Worm (Caenorhabditis elegans): ENCODE data around the gene T03F6.6.

Gene T03F6.6

DNA sequence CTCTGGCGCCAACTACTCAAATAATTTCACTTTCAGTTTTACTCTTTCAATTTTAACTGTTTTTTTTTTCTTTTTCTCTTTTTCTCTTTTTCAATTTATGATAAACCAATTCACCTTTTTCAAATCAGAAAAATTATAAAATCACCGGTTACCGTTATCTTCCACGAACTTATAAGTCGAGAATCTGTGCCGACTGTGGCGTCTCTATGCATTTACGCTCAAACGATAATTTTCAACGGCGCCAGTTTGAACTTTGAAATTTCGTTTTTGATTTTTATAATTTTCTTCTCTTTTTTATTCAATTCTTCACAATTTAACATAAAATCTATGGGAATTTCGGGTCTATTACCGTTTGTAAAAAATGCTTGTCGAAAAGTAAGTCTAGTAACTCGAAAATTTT, 43.3 kb upstream of the T03F6.6 start, which contains the start of gene exo-1 (continued):
- TF ChIP-seq nhr-12 (tag; optimal IDR thresholded peaks at IDR 0.05) (no peak), mep-1 (tag; optimal IDR thresholded peaks at IDR 0.05) (peak; percentile 10), pqm-1 (tag; optimal IDR thresholded peaks at IDR 0.05) (no peak), nhr-76 (tag; optimal IDR thresholded peaks at IDR 0.05) (no peak), pag-3 (tag; optimal IDR thresholded peaks at IDR 0.05; ENCODE audit: borderline replicate concordance, insufficient read depth) (no peak), sptf-1 (tag; optimal IDR thresholded peaks at IDR 0.05) (no peak), egl-13 (tag; optimal IDR thresholded peaks at IDR 0.05) (no peak), unc-130 (tag; optimal IDR thresholded peaks at IDR 0.05) (peak; percentile 77), zag-1 (tag; optimal IDR thresholded peaks at IDR 0.05) (no peak), egl-27 (tag; optimal IDR thresholded peaks at IDR 0.05) (no peak), rnt-1 (tag; optimal IDR thresholded peaks at IDR 0.05) (peak; percentile 50), nhr-90 (tag; optimal IDR thresholded peaks at IDR 0.05; ENCODE audit: poor library complexity) (peak; percentile 52), aha-1 (tag; optimal IDR thresholded peaks at IDR 0.05) (no peak), nhr-85 (tag) (peak; percentile 71), nhr-11 (tag; optimal IDR thresholded peaks at IDR 0.05) (no peak), ceh-63 (GFP tag; optimal IDR thresholded peaks at IDR 0.05) (no peak), nhr-84 (tag; optimal IDR thresholded peaks at IDR 0.05) (no peak), unc-62 (GFP tag; optimal IDR thresholded peaks at IDR 0.05) (no peak), ceh-90 (tag; optimal IDR thresholded peaks at IDR 0.05) (no peak), jun-1 (tag; optimal IDR thresholded peaks at IDR 0.05) (no peak), Y116A8C.19 (tag; optimal IDR thresholded peaks at IDR 0.05; ENCODE audit: borderline replicate concordance) (no peak), ama-1 (optimal IDR thresholded peaks at IDR 0.05) (no peak), zip-4 (GFP tag; optimal IDR thresholded peaks at IDR 0.05) (no peak), efl-3 (GFP tag; optimal IDR thresholded peaks at IDR 0.05) (no peak), lin-13 (GFP tag; optimal IDR thresholded peaks at IDR 0.05) (peak; percentile 58), lin-14 (GFP tag; optimal IDR thresholded peaks at IDR 0.05) (no peak), nhr-19 (GFP tag; conservative IDR thresholded peaks at IDR 0.05) (no peak), ztf-4 (tag; optimal IDR thresholded peaks at IDR 0.05) (no peak), nhr-237 (tag; optimal IDR thresholded peaks at IDR 0.05) (no peak), F16B12.6 (tag; optimal IDR thresholded peaks at IDR 0.05) (peak; percentile 65), mdl-1 (tag; optimal IDR thresholded peaks at IDR 0.05) (peak in 1 of 2 experiments; percentile 18), xbp-1 (tag; optimal IDR thresholded peaks at IDR 0.05) (no peak), unc-30 (tag; optimal IDR thresholded peaks at IDR 0.05) (no peak), isw-1 (GFP tag; IDR thresholded peaks at IDR 0.05) (no peak), nhr-71 (tag; optimal IDR thresholded peaks at IDR 0.05) (peak; percentile 61), dsc-1 (tag; optimal IDR thresholded peaks at IDR 0.05) (no peak)

DNA sequence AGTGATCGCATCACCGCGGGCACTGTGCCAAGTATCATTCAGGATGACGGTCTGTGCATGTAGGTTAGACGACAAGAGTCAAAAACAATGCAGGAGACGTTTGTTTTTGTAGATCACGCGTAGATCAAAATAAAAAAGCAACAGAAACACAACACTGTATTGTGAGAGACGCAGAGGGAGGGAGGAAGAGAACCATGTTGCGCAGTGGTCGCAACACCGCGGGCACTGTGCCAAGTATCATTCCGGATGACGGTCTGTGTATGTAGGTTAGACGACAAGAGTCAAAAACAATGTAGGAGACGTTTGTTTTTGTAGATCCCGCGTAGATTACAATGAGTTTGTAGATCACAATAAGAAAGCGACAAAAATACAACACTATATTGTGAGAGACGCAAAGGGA, 38.9 kb upstream of the T03F6.6 start:
- TF ChIP-seq nhr-12 (tag; optimal IDR thresholded peaks at IDR 0.05) (no peak), hpl-2 (GFP tag; optimal IDR thresholded peaks at IDR 0.05) (no peak)

DNA sequence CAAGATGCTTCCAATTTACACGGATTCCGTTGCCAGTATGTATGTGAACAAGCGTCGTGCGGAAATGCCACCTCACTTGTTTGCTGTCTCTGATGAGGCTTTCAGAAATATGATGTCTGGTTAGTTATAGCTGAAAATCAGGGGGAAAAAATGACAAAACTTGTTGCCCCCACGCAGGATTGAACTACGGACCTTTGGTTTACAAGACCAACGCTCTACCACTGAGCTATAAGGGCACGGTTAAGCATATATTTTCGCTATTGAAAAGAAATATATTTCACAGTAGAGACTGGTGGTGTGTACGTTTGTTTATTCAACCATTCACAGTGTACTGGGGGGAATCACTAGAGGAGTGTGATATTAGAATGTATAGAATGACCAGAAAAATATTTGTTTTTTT, 31.1 kb upstream of the T03F6.6 start:
- TF ChIP-seq lin-35 (GFP tag; optimal IDR thresholded peaks at IDR 0.05) (peak in 1 of 2 experiments; percentile 10), lin-39 (tag; optimal IDR thresholded peaks at IDR 0.05) (no peak), swsn-7 (tag; optimal IDR thresholded peaks at IDR 0.05) (no peak)

DNA sequence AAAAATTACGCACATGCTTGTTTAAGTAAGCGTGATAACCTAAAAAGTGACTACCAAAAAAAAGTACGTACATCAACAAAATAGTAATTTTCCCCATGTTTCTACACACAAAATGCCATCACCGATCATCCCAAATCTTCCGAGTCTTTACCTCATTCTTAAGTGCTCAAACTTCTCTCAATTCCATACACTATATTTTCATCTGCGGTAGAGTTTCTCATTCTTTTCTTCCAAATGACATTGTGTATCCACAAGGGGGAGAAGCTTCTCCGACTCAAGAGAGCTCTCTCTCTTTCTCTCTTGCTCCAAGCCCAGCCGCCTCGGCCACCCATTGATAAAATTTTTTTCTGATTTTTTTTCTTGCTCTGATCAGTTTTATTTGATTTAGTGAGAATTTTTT, 29.4 kb upstream of the T03F6.6 start, which contains the start of gene myo-6:
myo-6 (plus strand) TSS at position 301 of the 400 bp plus-strand sequence.
- TF ChIP-seq efl-1 (optimal IDR thresholded peaks at IDR 0.05) (no peak), efl-1 (GFP tag; optimal IDR thresholded peaks at IDR 0.05 in 1 of 2) (peak in 1 of 2 experiments; percentile 86), fos-1 (tag; optimal IDR thresholded peaks at IDR 0.05) (no peak), rnt-1 (tag; optimal IDR thresholded peaks at IDR 0.05) (peak; percentile 37), nhr-77 (tag; optimal IDR thresholded peaks at IDR 0.05) (peak; percentile 4)

All from whole organism, L1 larva.